Worm (Caenorhabditis elegans): Measurements from ENCODE around the gene ulp-4.

Gene ulp-4

ce11 chrII:8129495-8130010 is at the start of gene ulp-4:
Gene ulp-4 (plus strand): TSS chrII:8129960.
- TF ChIP-seq fos-1 (tag; optimal IDR thresholded peaks at IDR 0.05) (no peak), lin-14 (GFP tag; optimal IDR thresholded peaks at IDR 0.05) (peak; percentile 63), nhr-76 (tag; optimal IDR thresholded peaks at IDR 0.05) (no peak), rnt-1 (tag; optimal IDR thresholded peaks at IDR 0.05) (peak; percentile 64), mep-1 (tag; optimal IDR thresholded peaks at IDR 0.05) (peak; percentile 34), ztf-11 (tag; optimal IDR thresholded peaks at IDR 0.05) (no peak), ceh-88 (GFP tag; IDR thresholded peaks at IDR 0.05) (no peak), elt-3 (tag; optimal IDR thresholded peaks at IDR 0.05) (no peak), mdl-1 (tag; optimal IDR thresholded peaks at IDR 0.05) (no peak), zag-1 (tag; optimal IDR thresholded peaks at IDR 0.05) (no peak), grh-1 (GFP tag; IDR thresholded peaks at IDR 0.05) (no peak), lin-39 (tag; optimal IDR thresholded peaks at IDR 0.05) (peak; percentile 57), lin-15B (tag; optimal IDR thresholded peaks at IDR 0.05) (no peak), nhr-90 (tag; optimal IDR thresholded peaks at IDR 0.05; ENCODE audit: poor library complexity) (no peak), ets-5 (GFP tag; IDR thresholded peaks at IDR 0.05) (no peak), F16B12.6 (tag; optimal IDR thresholded peaks at IDR 0.05) (no peak), nhr-20 (tag; optimal IDR thresholded peaks at IDR 0.05) (peak; percentile 29), blmp-1 (tag; optimal IDR thresholded peaks at IDR 0.05) (peak; percentile 26), fkh-4 (tag; optimal IDR thresholded peaks at IDR 0.05; ENCODE audit: borderline replicate concordance) (no peak), nhr-19 (GFP tag; conservative IDR thresholded peaks at IDR 0.05) (peak; percentile 49), ztf-4 (tag; optimal IDR thresholded peaks at IDR 0.05) (no peak), hlh-17 (GFP tag; optimal IDR thresholded peaks at IDR 0.05; ENCODE audit: borderline replicate concordance) (no peak), alr-1 (tag; optimal IDR thresholded peaks at IDR 0.05; ENCODE audit: borderline replicate concordance) (no peak), nhr-71 (tag; optimal IDR thresholded peaks at IDR 0.05) (peak; percentile 71), pax-3 (tag; optimal IDR thresholded peaks at IDR 0.05) (no peak), snu-23 (GFP tag; optimal IDR thresholded peaks at IDR 0.05) (peak; percentile 3), efl-1 (optimal IDR thresholded peaks at IDR 0.05) (no peak), efl-1 (GFP tag; optimal IDR thresholded peaks at IDR 0.05 in 1 of 2) (no peak), lsy-2 (tag; optimal IDR thresholded peaks at IDR 0.05) (peak; percentile 49 to 52), tbx-2 (tag; optimal IDR thresholded peaks at IDR 0.05) (no peak), ama-1 (optimal IDR thresholded peaks at IDR 0.05) (no peak), lir-3 (tag; optimal IDR thresholded peaks at IDR 0.05; ENCODE audit: poor library complexity) (peak; percentile 3), C34B4.2 (tag; optimal IDR thresholded peaks at IDR 0.05) (no peak), nhr-85 (tag) (peak; percentile 82), mab-9 (GFP tag; IDR thresholded peaks at IDR 0.05) (no peak), aly-2 (tag; optimal IDR thresholded peaks at IDR 0.05) (no peak), xbp-1 (tag; optimal IDR thresholded peaks at IDR 0.05) (peak; percentile 3), irx-1 (tag; optimal IDR thresholded peaks at IDR 0.05) (no peak), C16A3.4 (tag; optimal IDR thresholded peaks at IDR 0.05) (no peak), vab-15 (tag; optimal IDR thresholded peaks at IDR 0.05) (no peak), unc-62 (GFP tag; optimal IDR thresholded peaks at IDR 0.05) (no peak), C04F5.9 (tag; optimal IDR thresholded peaks at IDR 0.05) (no peak), aha-1 (tag; optimal IDR thresholded peaks at IDR 0.05) (no peak), ceh-90 (tag; optimal IDR thresholded peaks at IDR 0.05) (no peak), pqm-1 (tag; optimal IDR thresholded peaks at IDR 0.05) (no peak), unc-98 (GFP tag; IDR thresholded peaks at IDR 0.05) (no peak), unc-130 (tag; optimal IDR thresholded peaks at IDR 0.05) (no peak), nhr-237 (tag; optimal IDR thresholded peaks at IDR 0.05) (no peak), dsc-1 (tag; optimal IDR thresholded peaks at IDR 0.05) (no peak), skn-1 (tag; optimal IDR thresholded peaks at IDR 0.05) (no peak), Y116A8C.19 (tag; optimal IDR thresholded peaks at IDR 0.05; ENCODE audit: borderline replicate concordance) (no peak), lin-13 (GFP tag; optimal IDR thresholded peaks at IDR 0.05) (no peak), nhr-47 (tag; optimal IDR thresholded peaks at IDR 0.05) (peak; percentile 1), lin-35 (GFP tag; optimal IDR thresholded peaks at IDR 0.05) (no peak)
